Worm (Caenorhabditis elegans): ENCODE data around the gene rfth-1.
A peak's percentile ranks its signal among the peaks of the same experiment; 100 is the strongest.

DNA sequence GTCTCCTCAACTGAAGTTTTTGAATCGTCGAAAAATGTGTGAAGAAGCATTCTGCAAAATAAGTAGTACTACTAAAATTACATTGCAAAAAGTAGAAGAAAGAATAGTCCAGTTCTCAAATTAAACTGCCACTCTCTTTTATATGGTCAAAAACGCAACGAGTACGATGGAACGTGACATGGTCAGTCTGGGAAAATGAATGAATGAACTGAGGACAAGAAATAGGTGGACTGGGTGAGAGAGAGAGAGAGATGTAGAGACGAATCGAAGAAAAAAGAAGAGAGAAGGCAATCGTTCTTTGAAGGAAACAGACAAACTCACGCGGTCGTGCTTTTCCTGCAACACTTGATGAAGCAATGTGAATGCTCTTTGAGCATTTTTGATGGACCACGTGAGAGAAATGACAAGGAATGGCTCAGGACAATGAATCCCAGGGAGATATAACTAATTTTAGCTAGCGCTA, 34.1 kb downstream of the rfth-1 start, which contains the start of gene M01H9.3:
- TF ChIP-seq hif-1 (tag; optimal IDR thresholded peaks at IDR 0.05) (peak in 1 of 2 experiments; percentile 87), ama-1 (optimal IDR thresholded peaks at IDR 0.05) (peak; percentile 86), unc-62 (GFP tag; optimal IDR thresholded peaks at IDR 0.05 in 1 of 2) (peak in 1 of 2 experiments; percentile 87), unc-62 (tag; optimal IDR thresholded peaks at IDR 0.05) (no peak), aly-2 (tag; optimal IDR thresholded peaks at IDR 0.05) (no peak), dve-1 (tag; optimal IDR thresholded peaks at IDR 0.05; ENCODE audit: insufficient read depth) (peak; percentile 74), ces-1 (GFP tag; optimal IDR thresholded peaks at IDR 0.05) (no peak)
